Fruit fly (Drosophila melanogaster) whole organism, prepupa: ENCODE results near the gene Pez.

Experiments
- Blimp-1 ChIP-seq: fragments of 200-800 bp; sonication (Bioruptor generic); optimal IDR thresholded peaks from 3 replicates; lab custom pipeline; 2017; ENCODE audit warnings: missing biosample characterization, missing genetic modification characterization, mild to moderate bottlenecking, moderate library complexity, missing genetic modification reagents
- CG1621 ChIP-seq: fragments of 200-800 bp; sonication (Bioruptor generic); optimal IDR thresholded peaks from 3 replicates; lab custom pipeline; 2018; ENCODE audit warnings: missing biosample characterization, mild to moderate bottlenecking, missing genetic modification characterization
- CG3032 ChIP-seq: fragments of 200-800 bp; optimal IDR thresholded peaks from 2 replicates; lab custom pipeline; 2019; ENCODE audit warnings: missing biosample characterization, mild to moderate bottlenecking, missing genetic modification characterization, moderate library complexity
- CG32006 ChIP-seq: fragments of 200-800 bp; sonication (Bioruptor generic); optimal IDR thresholded peaks from 3 replicates; lab custom pipeline; 2017; ENCODE audit warnings: missing biosample characterization, mild to moderate bottlenecking, missing genetic modification characterization
- CG6792 ChIP-seq: fragments of 200-800 bp; sonication (Bioruptor generic); optimal IDR thresholded peaks from 3 replicates; lab custom pipeline; 2016; ENCODE audit warnings: missing biosample characterization, missing genetic modification characterization
- CG6808 ChIP-seq: fragments of 200-800 bp; sonication (Bioruptor generic); optimal IDR thresholded peaks from 3 replicates; lab custom pipeline; 2017; ENCODE audit warnings: missing biosample characterization, missing genetic modification characterization, mild to moderate bottlenecking, moderate library complexity, missing genetic modification reagents
- CG8119 ChIP-seq: fragments of 200-800 bp; sonication (Bioruptor generic); IDR thresholded peaks from 3 replicates; pipeline ENCODE4 v1.3.6; 2022; ENCODE audit warnings: missing biosample characterization, missing genetic modification characterization
- CG8632 ChIP-seq: fragments of 200-800 bp; sonication (Bioruptor generic); optimal IDR thresholded peaks from 3 replicates; lab custom pipeline; 2016; ENCODE audit warnings: missing biosample characterization, missing genetic modification characterization
- CG9139 ChIP-seq: fragments of 200-800 bp; sonication (Bioruptor generic); optimal IDR thresholded peaks from 3 replicates; lab custom pipeline; 2017; ENCODE audit warnings: missing biosample characterization, mild to moderate bottlenecking, missing genetic modification characterization
- Sox14 ChIP-seq: fragments of 200-800 bp; sonication (Bioruptor generic); optimal IDR thresholded peaks from 3 replicates; lab custom pipeline; 2016; ENCODE audit warnings: missing biosample characterization, missing genetic modification characterization
- dsx ChIP-seq: fragments of 200-800 bp; optimal IDR thresholded peaks from 3 replicates; lab custom pipeline; 2019; ENCODE audit warnings: missing biosample characterization, mild to moderate bottlenecking, missing genetic modification characterization, moderate library complexity; ENCODE audit not compliant: poor library complexity, severe bottlenecking
- esn ChIP-seq: fragments of 200-800 bp; sonication (Bioruptor generic); optimal IDR thresholded peaks from 2 replicates; lab custom pipeline; 2016; ENCODE audit warnings: missing biosample characterization, mild to moderate bottlenecking, missing genetic modification characterization, moderate library complexity
- fd59A ChIP-seq: fragments of 200-800 bp; sonication (Bioruptor generic); optimal IDR thresholded peaks from 2 replicates; lab custom pipeline; 2017; ENCODE audit warnings: missing biosample characterization, mild to moderate bottlenecking, missing genetic modification characterization, missing genetic modification reagents
- svp ChIP-seq: fragments of 200-800 bp; sonication (Bioruptor generic); peaks from one replicate; lab custom pipeline; 2016; ENCODE audit warnings: missing biosample characterization, missing genetic modification characterization

DNA sequence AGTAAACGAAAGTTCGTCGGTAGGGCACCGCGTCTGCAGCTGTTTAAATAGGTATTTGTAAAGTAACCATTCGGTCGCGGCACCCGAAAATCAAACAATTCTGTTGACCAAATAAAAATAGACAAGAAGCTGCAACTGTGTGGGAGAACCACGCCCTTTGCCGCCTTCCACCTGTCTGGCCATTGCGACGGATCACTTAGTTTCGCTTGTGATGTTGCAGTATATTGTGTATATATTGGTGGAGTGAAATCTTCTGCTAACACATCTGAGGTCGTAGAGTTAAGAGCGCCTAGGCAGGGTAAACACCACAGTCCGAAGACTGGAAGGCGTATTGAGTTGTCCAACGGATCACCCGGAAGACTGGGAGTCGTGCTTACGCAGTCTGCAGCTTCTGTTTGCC lies 55.1 kb downstream of the Pez start:
- TF ChIP-seq esn (GFP tag; lab: Kevin White, UChicago), result no peak
- no peak for TF ChIP-seq CG3032 (tag; lab: Kevin White, UChicago)
- no peak for TF ChIP-seq dsx
- TF ChIP-seq CG9139 (GFP tag; lab: Kevin White, UChicago), result no peak
- TF ChIP-seq fd59A (GFP tag; lab: Kevin White, UChicago), result no peak
- TF ChIP-seq Blimp-1 (GFP tag; lab: Kevin White, UChicago), result no peak
- no peak for TF ChIP-seq CG6792 (GFP tag; lab: Kevin White, UChicago)
- no peak for TF ChIP-seq Sox14 (GFP tag; lab: Kevin White, UChicago)
- no peak for TF ChIP-seq CG8119
- no peak for TF ChIP-seq CG1621
- TF ChIP-seq CG6808, result no peak
- TF ChIP-seq CG8632 (GFP tag; lab: Kevin White, UChicago), result no peak
- no peak for TF ChIP-seq CG32006 (GFP tag; lab: Kevin White, UChicago)
- TF ChIP-seq svp, result no peak
